Fruit fly (Drosophila melanogaster) whole organism: ENCODE results near the gene CG31549.

Experiments used
- Dll ChIP-seq: fragments of >200 bp; optimal IDR thresholded peaks from 2 replicates; lab custom pipeline; 2017
- usp ChIP-seq: fragments of >200 bp; optimal IDR thresholded peaks from 2 replicates; lab custom pipeline; 2017; ENCODE audit warnings: missing biosample characterization, missing genetic modification characterization, mixed read lengths

- TF ChIP-seq usp (GFP tag; lab: Kevin White, UChicago) (no peak), Dll (lab: Kevin White, UChicago) (no peak)
Measured at dm6 chr3R:5622985-5623630, 8.9 kb upstream of the CG31549 start.
